Fruit fly (Drosophila melanogaster): ENCODE results near the gene MED20.

Gene MED20

DNA sequence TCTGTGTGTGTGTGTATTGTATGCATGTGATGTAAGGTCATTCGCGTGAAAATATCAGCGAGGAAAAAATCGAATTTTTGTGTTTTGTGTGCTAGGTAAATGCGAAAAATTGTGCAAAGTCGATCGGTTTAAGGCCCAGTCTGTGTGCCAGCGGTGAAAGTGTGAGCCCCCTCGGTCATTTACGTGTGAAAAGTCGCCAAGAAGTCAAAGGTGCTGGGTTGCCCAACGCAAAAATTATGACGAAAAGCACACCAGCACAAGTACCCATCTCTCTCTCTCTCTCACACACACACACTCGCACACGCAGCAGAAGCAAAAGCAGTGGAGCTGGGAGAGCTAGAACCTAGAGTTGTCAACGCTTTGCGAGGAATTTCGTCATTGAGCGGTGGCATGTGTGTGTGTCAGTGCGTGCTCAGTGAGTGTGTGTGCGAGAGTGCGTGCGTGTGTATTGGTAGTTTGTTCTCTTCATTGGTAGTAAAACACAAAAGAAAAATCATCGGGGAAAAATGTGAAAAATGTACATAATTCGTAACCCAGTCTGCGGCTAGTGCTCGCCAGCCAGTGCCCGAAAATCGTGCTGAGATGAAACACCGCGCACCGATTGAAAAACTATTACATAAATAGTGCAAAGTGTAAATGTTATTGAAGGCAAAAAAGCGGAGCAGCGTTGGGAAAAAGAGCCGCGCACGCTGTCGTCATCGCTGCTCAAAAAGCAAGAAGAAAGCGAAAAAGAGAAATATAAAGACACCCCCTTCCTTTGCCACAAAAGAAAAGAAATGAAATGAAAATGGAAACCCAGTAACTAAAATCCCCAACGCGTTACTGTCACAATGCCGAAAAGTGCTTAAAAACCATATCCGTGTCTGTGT, 11.0 kb upstream of the MED20 start:
- TF ChIP-seq h (optimal IDR thresholded peaks at IDR 0.05): no peak
- no peak for TF ChIP-seq Sin3A (optimal IDR thresholded peaks at IDR 0.05)
- TF ChIP-seq insv (optimal IDR thresholded peaks at IDR 0.05): no peak
- TF ChIP-seq psq (optimal IDR thresholded peaks at IDR 0.05): no peak
- TF ChIP-seq ttk (optimal IDR thresholded peaks at IDR 0.05): no peak
- TF ChIP-seq Myc (optimal IDR thresholded peaks at IDR 0.05): no peak

DNA sequence CACCGCTTCAGTTG, 10.6 kb upstream of the MED20 start, which contains the start of gene Bsg:
TSS of gene Bsg (plus strand) at position 8 of the 14 bp plus-strand sequence.
- TF ChIP-seq insv (optimal IDR thresholded peaks at IDR 0.05) (no peak), psq (optimal IDR thresholded peaks at IDR 0.05) (no peak), h (optimal IDR thresholded peaks at IDR 0.05) (no peak)

- no peak for TF ChIP-seq insv (optimal IDR thresholded peaks at IDR 0.05)
- TF ChIP-seq Myc (optimal IDR thresholded peaks at IDR 0.05): no peak
- TF ChIP-seq h (optimal IDR thresholded peaks at IDR 0.05): no peak
These were observed 10.2 kb upstream of the MED20 start, which contains the start of gene Mcr for dm6 chr2L:8082692-8083412. Gene Mcr (minus strand): TSS chr2L:8082982.

- TF ChIP-seq ttk (optimal IDR thresholded peaks at IDR 0.05) (no peak), Myc (optimal IDR thresholded peaks at IDR 0.05) (no peak), Sin3A (optimal IDR thresholded peaks at IDR 0.05) (no peak), insv (optimal IDR thresholded peaks at IDR 0.05) (no peak), psq (optimal IDR thresholded peaks at IDR 0.05) (no peak), h (optimal IDR thresholded peaks at IDR 0.05) (no peak)
These were observed 9.2 kb upstream of the MED20 start for dm6 chr2L:8081640-8082485.

- TF ChIP-seq Myc (optimal IDR thresholded peaks at IDR 0.05) (no peak), insv (optimal IDR thresholded peaks at IDR 0.05) (no peak), psq (optimal IDR thresholded peaks at IDR 0.05) (no peak)
These were observed 8.0 kb upstream of the MED20 start for dm6 chr2L:8080645-8081044.

- TF ChIP-seq Sin3A (optimal IDR thresholded peaks at IDR 0.05) (no peak), h (optimal IDR thresholded peaks at IDR 0.05) (no peak), ttk (optimal IDR thresholded peaks at IDR 0.05) (no peak), psq (optimal IDR thresholded peaks at IDR 0.05) (no peak), insv (optimal IDR thresholded peaks at IDR 0.05) (no peak)
These were observed 1.3 kb downstream of the MED20 start, which contains the start of gene poe for dm6 chr2L:8071112-8071976. Gene poe (minus strand): TSS chr2L:8071624.

DNA sequence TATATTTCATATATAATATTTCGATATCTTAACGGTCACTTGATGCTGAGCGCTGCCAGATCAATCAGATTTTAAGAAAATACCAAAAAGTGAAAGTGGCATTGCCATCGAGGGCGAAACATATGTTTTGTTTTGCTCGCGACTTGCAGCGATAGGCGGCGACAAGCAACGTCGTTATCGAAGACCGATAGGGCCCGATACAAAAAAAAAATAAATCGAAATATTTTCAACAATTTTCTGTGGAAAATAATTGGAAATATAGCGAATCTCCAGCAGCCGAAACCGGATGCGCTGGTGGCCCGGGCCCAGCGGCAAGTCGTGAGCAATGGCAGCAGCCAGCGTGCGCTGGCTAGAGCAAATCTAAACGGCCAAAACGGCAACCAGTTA, 29.4 kb downstream of the MED20 start, which contains the start of gene Megf8:
TSS of gene Megf8 (plus strand) at position 190 of the 387 bp plus-strand sequence.
- TF ChIP-seq h (optimal IDR thresholded peaks at IDR 0.05) (no peak), Myc (optimal IDR thresholded peaks at IDR 0.05) (no peak), Sin3A (optimal IDR thresholded peaks at IDR 0.05) (no peak), psq (optimal IDR thresholded peaks at IDR 0.05) (no peak), ttk (optimal IDR thresholded peaks at IDR 0.05) (no peak), insv (optimal IDR thresholded peaks at IDR 0.05) (no peak)

DNA sequence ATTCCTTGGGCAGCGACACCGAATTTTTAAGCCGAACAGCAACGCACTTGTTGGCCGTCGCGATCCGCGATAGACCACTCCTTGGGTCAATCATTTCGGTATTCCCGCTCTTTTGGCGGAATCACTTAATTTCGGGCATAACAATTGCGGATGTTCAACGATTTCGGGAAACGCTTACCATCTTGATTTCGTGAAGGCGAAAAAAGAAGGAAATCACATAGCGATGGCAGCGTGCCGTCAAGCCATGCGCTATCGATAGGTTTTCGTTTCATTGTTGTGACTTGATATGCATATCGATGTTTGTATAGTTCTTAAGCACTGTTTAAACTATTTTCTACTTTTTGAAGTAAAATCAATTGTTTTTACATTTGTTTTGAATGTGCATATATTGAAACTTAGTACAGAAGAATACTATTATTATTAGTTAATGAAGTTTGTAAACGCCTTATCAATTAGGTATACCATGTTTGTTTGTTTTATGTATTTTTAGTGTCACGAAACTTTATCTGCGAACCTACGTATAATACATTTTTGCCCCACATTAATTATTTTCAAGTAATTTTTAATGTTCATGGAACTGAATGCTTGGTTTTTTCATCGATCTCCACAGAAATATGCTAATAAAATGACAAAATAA, 29.9 kb downstream of the MED20 start, which contains the start of gene RpL36A:
TSS of gene RpL36A (minus strand) at position 265 of the 637 bp plus-strand sequence.
- TF ChIP-seq psq (optimal IDR thresholded peaks at IDR 0.05) (no peak), ttk (optimal IDR thresholded peaks at IDR 0.05) (no peak)

DNA sequence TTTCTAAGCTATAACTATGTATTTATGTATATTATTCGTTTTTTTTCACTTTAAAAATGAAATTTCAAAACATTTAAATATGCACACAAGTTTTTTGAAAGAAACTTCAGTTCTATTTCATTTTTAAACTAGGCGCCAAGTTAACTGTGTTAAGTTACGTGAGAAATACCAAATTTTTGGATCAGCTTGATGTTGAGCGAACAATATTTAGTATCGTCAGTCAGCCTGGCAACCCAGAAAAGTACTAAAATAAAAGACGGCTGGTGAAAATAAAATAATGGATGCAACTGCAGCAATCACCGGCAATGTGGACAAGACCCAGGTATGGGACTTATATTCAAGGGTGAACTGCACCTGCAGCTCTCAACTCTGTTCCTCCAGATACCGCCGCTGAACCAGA, 31.8 kb downstream of the MED20 start, which contains the start of gene CCDC53:
TSS of gene CCDC53 (plus strand) at position 235 of the 400 bp plus-strand sequence.
- TF ChIP-seq psq (optimal IDR thresholded peaks at IDR 0.05) (no peak), Sin3A (optimal IDR thresholded peaks at IDR 0.05) (no peak), Myc (optimal IDR thresholded peaks at IDR 0.05) (no peak), insv (optimal IDR thresholded peaks at IDR 0.05) (no peak), h (optimal IDR thresholded peaks at IDR 0.05) (no peak), ttk (optimal IDR thresholded peaks at IDR 0.05) (no peak)

DNA sequence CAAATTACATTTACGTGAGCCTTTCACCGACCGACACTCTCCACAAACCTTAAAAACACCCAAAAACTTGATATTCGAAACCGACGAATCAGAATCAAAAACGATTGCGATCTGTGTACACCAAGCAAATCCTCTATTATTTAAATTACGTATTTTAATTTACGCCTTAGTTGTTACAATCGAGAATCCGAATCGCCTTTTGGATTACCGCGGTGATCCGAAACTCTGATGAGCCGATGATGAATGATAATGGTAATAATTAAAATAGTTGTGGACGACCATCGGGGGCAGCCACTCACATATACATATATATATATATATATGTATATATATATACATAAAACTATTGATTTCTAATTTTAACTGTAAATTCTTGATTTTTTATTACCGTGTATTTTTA, 33.0 kb downstream of the MED20 start, which contains the start of gene CG7367:
TSS of gene CG7367 (minus strand) at position 101 of the 400 bp plus-strand sequence.
- no peak for TF ChIP-seq insv (optimal IDR thresholded peaks at IDR 0.05)
- TF ChIP-seq h (optimal IDR thresholded peaks at IDR 0.05): no peak
- no peak for TF ChIP-seq Myc (optimal IDR thresholded peaks at IDR 0.05)
- no peak for TF ChIP-seq Sin3A (optimal IDR thresholded peaks at IDR 0.05)
- TF ChIP-seq ttk (optimal IDR thresholded peaks at IDR 0.05): no peak
- no peak for TF ChIP-seq psq (optimal IDR thresholded peaks at IDR 0.05)

DNA sequence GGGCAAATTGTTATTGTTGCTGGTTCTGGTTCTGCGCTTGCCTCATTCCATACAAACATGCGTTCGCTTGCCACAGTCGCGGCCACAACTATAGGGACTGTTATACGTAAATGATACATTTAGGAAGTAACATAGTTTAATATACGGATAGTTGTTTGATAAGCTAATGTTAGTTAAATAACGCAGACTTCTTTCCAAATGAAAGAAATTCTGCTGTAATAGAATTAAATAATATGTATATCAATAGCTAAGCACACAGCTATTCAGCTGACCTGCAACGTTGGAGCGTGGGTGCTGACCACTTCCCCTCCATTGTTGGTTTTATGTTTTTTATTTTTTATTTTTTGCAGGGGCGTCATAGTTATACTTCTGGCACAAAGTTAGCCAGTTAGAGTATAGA, 37.9 kb downstream of the MED20 start:
- no peak for TF ChIP-seq insv (optimal IDR thresholded peaks at IDR 0.05)
- no peak for TF ChIP-seq Sin3A (optimal IDR thresholded peaks at IDR 0.05)
- TF ChIP-seq h (optimal IDR thresholded peaks at IDR 0.05): no peak
- TF ChIP-seq ttk (optimal IDR thresholded peaks at IDR 0.05): no peak
- TF ChIP-seq Myc (optimal IDR thresholded peaks at IDR 0.05): no peak
- TF ChIP-seq psq (optimal IDR thresholded peaks at IDR 0.05): no peak

Measured in Kc167 (cell line).